Worm (Caenorhabditis elegans): ENCODE results near the gene mcm-2.

- no peak for TF ChIP-seq ama-1 (optimal IDR thresholded peaks at IDR 0.05)
- peak; percentile 98 for TF ChIP-seq hnd-1 (tag; optimal IDR thresholded peaks at IDR 0.05)
- TF ChIP-seq flt-1 (GFP tag; IDR thresholded peaks at IDR 0.05) = peak; percentile 100
- peak; percentile 100 for TF ChIP-seq tra-4 (tag; optimal IDR thresholded peaks at IDR 0.05)
- TF ChIP-seq pes-1 (GFP tag; IDR thresholded peaks at IDR 0.05) = peak; percentile 99
- peak; percentile 100 for TF ChIP-seq tbx-11 (GFP tag; IDR thresholded peaks at IDR 0.05)
- TF ChIP-seq F13C5.2 (tag; optimal IDR thresholded peaks at IDR 0.05) = peak; percentile 100
- peak; percentile 96 for TF ChIP-seq hmbx-1 (tag; optimal IDR thresholded peaks at IDR 0.05)
- TF ChIP-seq scrt-1 (GFP tag; IDR thresholded peaks at IDR 0.05) = peak; percentile 100
Measured at ce11 chrII:11960596-11961217, 45.7 kb downstream of the mcm-2 start.

Measured in whole organism, early embryonic.